Worm (Caenorhabditis elegans): ENCODE measurements around the gene apt-9.

Gene apt-9

DNA sequence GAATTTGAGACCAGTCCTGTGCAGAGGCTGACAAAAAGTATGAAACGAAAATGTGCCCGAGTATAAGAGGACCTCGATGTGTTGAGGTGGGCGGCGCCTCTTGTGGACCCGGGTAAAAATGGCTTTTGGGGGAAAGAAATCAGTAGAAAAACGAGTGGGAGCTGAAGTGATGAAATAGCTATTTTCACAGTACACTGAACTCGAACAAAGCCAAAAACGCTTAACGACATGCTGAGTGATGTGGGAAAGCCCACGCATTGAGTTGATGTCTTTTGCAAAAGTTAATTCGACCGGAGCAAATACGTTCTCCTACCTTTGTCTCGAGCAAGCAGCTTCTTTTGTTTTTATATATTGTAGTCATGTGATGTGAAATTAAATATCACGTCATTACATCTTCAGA is 48.4 kb downstream of the apt-9 start, which contains the start of gene nlp-66:
Gene nlp-66 (minus strand): TSS at position 101 of the 400 bp plus-strand sequence.
- TF ChIP-seq ceh-19 (GFP tag; optimal IDR thresholded peaks at IDR 0.05), result no peak
- TF ChIP-seq pros-1 (tag; optimal IDR thresholded peaks at IDR 0.05), result no peak
- no peak for TF ChIP-seq elt-4 (tag; optimal IDR thresholded peaks at IDR 0.05)
- no peak for TF ChIP-seq lim-6 (tag; optimal IDR thresholded peaks at IDR 0.05)
- TF ChIP-seq ceh-2 (tag; optimal IDR thresholded peaks at IDR 0.05), result no peak
- TF ChIP-seq fkh-10 (GFP tag; optimal IDR thresholded peaks at IDR 0.05), result no peak
- no peak for TF ChIP-seq che-1 (tag; optimal IDR thresholded peaks at IDR 0.05)

DNA sequence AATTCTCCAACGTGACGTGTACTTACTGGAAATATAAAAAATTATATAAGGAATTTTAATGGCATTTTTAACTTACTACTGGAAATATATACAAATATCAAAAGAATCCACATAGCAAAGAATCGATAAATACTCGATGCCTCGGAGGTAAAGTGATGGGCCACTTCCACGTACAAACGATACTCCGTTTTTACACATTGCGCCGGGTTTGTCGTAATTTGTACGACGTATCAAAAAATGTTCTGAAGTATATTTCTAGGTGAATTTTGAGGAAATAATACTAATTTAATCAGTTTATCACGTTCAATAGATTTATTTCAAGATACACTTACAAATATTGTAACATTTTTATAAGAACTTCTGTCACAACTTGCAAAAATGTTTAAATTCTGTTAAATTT is 52.5 kb downstream of the apt-9 start, which contains the start of gene R08B4.3:
Gene R08B4.3 (minus strand): TSS at position 198 of the 400 bp plus-strand sequence.
- TF ChIP-seq ceh-34 (tag; optimal IDR thresholded peaks at IDR 0.05) (no peak), che-1 (tag; optimal IDR thresholded peaks at IDR 0.05) (no peak), ahr-1 (tag; optimal IDR thresholded peaks at IDR 0.05) (no peak), K02D7.2 (tag; optimal IDR thresholded peaks at IDR 0.05) (no peak), hlh-15 (tag; optimal IDR thresholded peaks at IDR 0.05) (no peak), mec-3 (tag; optimal IDR thresholded peaks at IDR 0.05; ENCODE audit: borderline replicate concordance) (no peak)

Measured in whole organism, late embryonic.